Worm (Caenorhabditis elegans) whole organism, young adult: ENCODE data around the gene F47C12.6.

ENCODE experiments used
- B0035.1 ChIP-seq: sonication (generic microtip); optimal IDR thresholded peaks from 2 replicates; lab custom pipeline; 2016; ENCODE audit warnings: missing genetic modification characterization, mild to moderate bottlenecking, missing compliant biosample characterization, missing genotype, missing genetic modification reagents
- F33H1.4 ChIP-seq: fragments of 200-800 bp; sonication (Bioruptor generic); IDR thresholded peaks from 2 replicates; pipeline ENCODE4 v1.3.6; 2022; ENCODE audit warnings: missing genetic modification reagents, missing genetic modification characterization, missing compliant biosample characterization
- F55B11.4 ChIP-seq: sonication (generic microtip); optimal IDR thresholded peaks from 2 replicates; lab custom pipeline; 2016; ENCODE audit warnings: missing compliant biosample characterization, missing genetic modification characterization, borderline replicate concordance; ENCODE audit not compliant: insufficient read depth
- T26A5.8 ChIP-seq: sonication (generic microtip); optimal IDR thresholded peaks from 2 replicates; lab custom pipeline; 2016; ENCODE audit warnings: missing genetic modification characterization, missing compliant biosample characterization
- Y53G8AR.9 ChIP-seq: fragments of 200-800 bp; sonication (Bioruptor generic); conservative IDR thresholded peaks from 2 replicates; pipeline ENCODE4 v1.3.6; 2022; ENCODE audit warnings: missing genetic modification reagents, missing genetic modification characterization, missing compliant biosample characterization
- Y56A3A.18 ChIP-seq: fragments of 200-800 bp; sonication (Bioruptor generic); IDR thresholded peaks from 2 replicates; pipeline ENCODE4 v1.3.6; 2022; ENCODE audit warnings: missing genetic modification reagents, missing genetic modification characterization, missing compliant biosample characterization
- Y67H2A.10 ChIP-seq: fragments of 200-800 bp; sonication (Bioruptor generic); conservative IDR thresholded peaks from 2 replicates; pipeline ENCODE4 v1.3.6; 2022; ENCODE audit warnings: missing genetic modification reagents, missing genetic modification characterization, missing compliant biosample characterization
- atf-7 ChIP-seq: sonication (generic microtip); optimal IDR thresholded peaks from 2 replicates; lab custom pipeline; 2017; ENCODE audit warnings: mild to moderate bottlenecking, missing genetic modification characterization, missing compliant biosample characterization
- ceh-100 ChIP-seq: fragments of 200-800 bp; sonication (Bioruptor generic); IDR thresholded peaks from 2 replicates; pipeline ENCODE4 v1.3.6; 2022; ENCODE audit warnings: missing genetic modification reagents, missing genetic modification characterization, missing compliant biosample characterization
- ceh-27 ChIP-seq: fragments of 200-800 bp; sonication (Bioruptor generic); optimal IDR thresholded peaks from 2 replicates; lab custom pipeline; 2018; ENCODE audit warnings: mild to moderate bottlenecking, missing genetic modification characterization, moderate library complexity, missing compliant biosample characterization
- ceh-79 ChIP-seq: sonication (generic microtip); optimal IDR thresholded peaks from 2 replicates; lab custom pipeline; 2017; ENCODE audit warnings: mild to moderate bottlenecking, missing genetic modification characterization, missing compliant biosample characterization
- dox-1 ChIP-seq: fragments of 200-800 bp; sonication (Bioruptor generic); IDR thresholded peaks from 2 replicates; pipeline ENCODE4 v1.3.6; 2022; ENCODE audit warnings: missing genetic modification reagents, missing genetic modification characterization, missing compliant biosample characterization
- dpl-1 ChIP-seq: fragments of 150-350 bp; optimal IDR thresholded peaks from 2 replicates; lab custom pipeline; 2014; ENCODE audit warnings: missing biosample characterization, missing genetic modification reagents, missing genetic modification characterization
- egl-44 ChIP-seq: fragments of 200-800 bp; sonication (Bioruptor generic); IDR thresholded peaks from 2 replicates; pipeline ENCODE4 v1.3.6; 2022; ENCODE audit warnings: missing genetic modification reagents, missing genetic modification characterization, missing compliant biosample characterization
- egrh-3 ChIP-seq: fragments of 200-800 bp; sonication (Bioruptor generic); IDR thresholded peaks from 2 replicates; pipeline ENCODE4 v1.3.6; 2022; ENCODE audit warnings: missing genetic modification reagents, missing genetic modification characterization, missing compliant biosample characterization
- ets-4 ChIP-seq: fragments of 200-800 bp; sonication (Bioruptor generic); optimal IDR thresholded peaks from 2 replicates; lab custom pipeline; 2018; ENCODE audit warnings: mild to moderate bottlenecking, missing genetic modification characterization, missing compliant biosample characterization
- fkh-3 ChIP-seq: sonication (generic microtip); optimal IDR thresholded peaks from 2 replicates; lab custom pipeline; 2016; ENCODE audit warnings: mild to moderate bottlenecking, missing genetic modification characterization, missing compliant biosample characterization
- him-1 ChIP-seq: sonication (generic microtip); optimal IDR thresholded peaks from 2 replicates; lab custom pipeline; 2016; ENCODE audit warnings: missing genotype, missing genetic modification reagents, missing genetic modification characterization, missing compliant biosample characterization
- lag-1 ChIP-seq: fragments of 200-800 bp; sonication (Bioruptor generic); IDR thresholded peaks from 2 replicates; pipeline ENCODE4 v1.3.6; 2022; ENCODE audit warnings: missing genetic modification reagents, missing genetic modification characterization, missing compliant biosample characterization
- let-526 ChIP-seq: fragments of 200-800 bp; sonication (Bioruptor generic); IDR thresholded peaks from 2 replicates; pipeline ENCODE4 v1.3.6; 2022; ENCODE audit warnings: missing genetic modification reagents, missing genetic modification characterization, missing compliant biosample characterization
- lin-26 ChIP-seq: fragments of 200-800 bp; sonication (Bioruptor generic); IDR thresholded peaks from 2 replicates; pipeline ENCODE4 v1.3.6; 2022; ENCODE audit warnings: missing genetic modification reagents, missing genetic modification characterization, missing compliant biosample characterization
- lin-40 ChIP-seq: sonication (generic microtip); optimal IDR thresholded peaks from 2 replicates; lab custom pipeline; 2016; ENCODE audit warnings: missing genetic modification characterization, mild to moderate bottlenecking, missing compliant biosample characterization, missing genotype, missing genetic modification reagents
- mcd-1 ChIP-seq: fragments of 200-800 bp; sonication (Bioruptor generic); IDR thresholded peaks from 2 replicates; pipeline ENCODE4 v1.3.6; 2022; ENCODE audit warnings: missing genetic modification reagents, missing genetic modification characterization, missing compliant biosample characterization
- mes-4 ChIP-seq: sonication (generic microtip); optimal IDR thresholded peaks from 2 replicates; lab custom pipeline; 2016; ENCODE audit warnings: missing genotype, missing genetic modification characterization, missing compliant biosample characterization
- nhr-80 ChIP-seq: sonication (generic microtip); optimal IDR thresholded peaks from 2 replicates; lab custom pipeline; 2016; ENCODE audit warnings: missing genetic modification characterization, missing compliant biosample characterization
- rec-8 ChIP-seq, 2 experiments: sonication (generic microtip); optimal IDR thresholded peaks; 2 replicates each; lab custom pipeline; 2016; ENCODE audit warnings: mild to moderate bottlenecking in 2 of 2, missing genetic modification characterization in 2 of 2, missing genetic modification reagents in 2 of 2, missing genotype in 2 of 2, missing biosample characterization in 1 of 2, missing compliant biosample characterization in 1 of 2, moderate library complexity in 1 of 2
- sdz-38 ChIP-seq: sonication (generic microtip); optimal IDR thresholded peaks from 2 replicates; lab custom pipeline; 2016; ENCODE audit warnings: missing genotype, missing genetic modification characterization, missing compliant biosample characterization
- sea-2 ChIP-seq: fragments of 200-800 bp; sonication (Bioruptor generic); IDR thresholded peaks from 2 replicates; pipeline ENCODE4 v1.3.6; 2022; ENCODE audit warnings: missing genetic modification characterization, missing compliant biosample characterization
- snpc-3.4 ChIP-seq: sonication (generic microtip); optimal IDR thresholded peaks from 2 replicates; lab custom pipeline; 2017; ENCODE audit warnings: missing genetic modification characterization, mild to moderate bottlenecking, missing compliant biosample characterization, antibody characterized with exemption, moderate library complexity, missing genotype, missing genetic modification reagents
- snpc-4 ChIP-seq, 5 experiments: fragments of 150-350 bp in 1 of 5; sonication (generic microtip) in 4 of 5; optimal IDR thresholded peaks; 2 replicates each; lab custom pipeline; 2014 to 2018; ENCODE audit warnings: missing genetic modification characterization in 5 of 5, missing biosample characterization in 3 of 5, antibody characterized with exemption in 2 of 5, mild to moderate bottlenecking in 2 of 5, missing compliant biosample characterization in 2 of 5, missing genotype in 2 of 5, moderate library complexity in 2 of 5, missing genetic modification reagents in 1 of 5
- tbp1 ChIP-seq: fragments of 200-800 bp; sonication (Bioruptor generic); optimal IDR thresholded peaks from 2 replicates; lab custom pipeline; 2018; ENCODE audit warnings: mild to moderate bottlenecking, missing genetic modification characterization, missing compliant biosample characterization
- zfh-2 ChIP-seq: fragments of 200-800 bp; sonication (Bioruptor generic); conservative IDR thresholded peaks from 2 replicates; pipeline ENCODE4 v1.3.6; 2022; ENCODE audit warnings: missing genetic modification reagents, missing genetic modification characterization, missing compliant biosample characterization
- ztf-18 ChIP-seq: sonication (generic microtip); optimal IDR thresholded peaks from 2 replicates; lab custom pipeline; 2016; ENCODE audit warnings: missing genotype, mild to moderate bottlenecking, missing genetic modification characterization, missing compliant biosample characterization
- ztf-22 ChIP-seq: fragments of 200-800 bp; sonication (Bioruptor generic); optimal IDR thresholded peaks from 2 replicates; lab custom pipeline; 2018; ENCODE audit warnings: mild to moderate bottlenecking, missing genetic modification characterization, moderate library complexity, missing compliant biosample characterization
- ztf-3 ChIP-seq: fragments of 200-800 bp; sonication (Bioruptor generic); optimal IDR thresholded peaks from 2 replicates; lab custom pipeline; 2018; ENCODE audit warnings: mild to moderate bottlenecking, missing genetic modification characterization, missing compliant biosample characterization

F47C12.6 gene

DNA sequence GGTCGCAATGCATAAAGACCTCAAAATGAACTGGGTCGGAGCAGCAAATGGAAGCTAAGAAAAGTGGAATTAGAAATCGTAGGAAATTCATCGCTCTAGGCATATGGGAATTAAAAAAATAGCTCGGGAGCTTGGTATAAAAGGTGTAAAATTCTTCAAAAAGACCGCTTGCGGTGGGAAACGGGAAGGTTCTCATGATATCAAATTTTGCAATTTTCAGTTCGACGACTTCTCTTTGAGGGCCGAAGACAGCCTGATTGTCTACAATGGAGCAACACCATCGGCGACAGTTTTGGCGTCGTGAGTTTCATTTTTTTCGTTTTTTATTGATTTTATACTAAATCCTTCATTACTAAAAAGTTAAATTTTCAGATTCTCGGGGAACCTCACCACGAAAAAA, 5.3 kb upstream of the F47C12.6 start, which contains the start of gene F47C12.8:
TSS of gene F47C12.8 (minus strand) at position 101 of the 400 bp plus-strand sequence.
- TF ChIP-seq ceh-27 (GFP tag; lab: Kevin White, UChicago) (no peak), let-526 (no peak), T26A5.8 (tag; lab: Kevin White, UChicago) (no peak), atf-7 (tag; lab: Kevin White, UChicago) (no peak), lin-26 (GFP tag; lab: Robert Waterston, UW) (no peak), fkh-3 (tag; lab: Kevin White, UChicago) (no peak)

DNA sequence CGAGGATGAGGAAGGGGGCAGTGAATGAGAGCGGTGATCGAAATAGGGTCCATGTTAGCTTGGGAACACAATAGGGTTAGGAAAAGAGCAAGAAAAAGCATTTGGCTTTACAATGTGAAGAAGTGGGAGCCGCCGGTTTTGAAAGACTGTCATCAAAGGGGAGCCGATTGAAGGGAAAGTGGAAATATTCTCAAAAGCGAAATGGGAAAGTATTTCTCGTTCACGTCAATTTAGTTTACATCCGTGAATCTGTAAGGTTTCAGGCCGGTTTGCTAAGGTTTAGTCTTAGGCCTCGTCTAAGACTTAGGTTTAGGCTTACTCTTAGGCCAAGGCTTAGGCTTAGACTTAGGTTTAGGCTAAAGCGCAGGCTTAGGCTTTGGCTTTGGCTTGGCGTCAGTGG, 2.2 kb upstream of the F47C12.6 start, which contains the start of gene F47C12.7:
TSS of gene F47C12.7 (minus strand) at position 101 of the 400 bp plus-strand sequence.
- TF ChIP-seq lin-40, result no peak
- no peak for TF ChIP-seq F33H1.4 (GFP tag; lab: Robert Waterston, UW)
- no peak for TF ChIP-seq tbp1

DNA sequence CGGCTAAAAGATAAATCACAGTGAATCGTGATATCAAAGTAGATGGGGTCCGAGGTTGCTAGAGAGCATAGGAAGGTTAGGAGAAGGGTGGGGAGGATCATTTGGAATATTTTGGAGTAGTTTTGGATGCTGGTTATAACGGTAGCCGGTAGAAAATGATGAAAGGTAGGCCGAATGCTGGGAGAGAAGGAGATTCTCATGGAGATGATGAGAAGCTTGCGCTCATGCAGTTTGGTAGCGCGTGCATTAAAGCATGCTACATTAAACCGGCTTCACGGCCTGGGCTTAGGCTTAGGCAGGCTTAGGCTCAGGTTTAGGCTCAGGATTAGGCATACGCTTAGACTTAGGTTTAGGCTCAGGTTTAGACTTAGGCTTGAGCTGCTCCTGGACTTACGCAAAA, 1.1 kb upstream of the F47C12.6 start, which contains the start of gene F47C12.13:
TSS of gene F47C12.13 (minus strand) at position 101 of the 400 bp plus-strand sequence.
- TF ChIP-seq lag-1 (GFP tag; lab: Robert Waterston, UW) (0 out of 2 replicates have a peak, but pooled peaks have one; percentile 16), ceh-100 (GFP tag; lab: Robert Waterston, UW) (no peak)

DNA sequence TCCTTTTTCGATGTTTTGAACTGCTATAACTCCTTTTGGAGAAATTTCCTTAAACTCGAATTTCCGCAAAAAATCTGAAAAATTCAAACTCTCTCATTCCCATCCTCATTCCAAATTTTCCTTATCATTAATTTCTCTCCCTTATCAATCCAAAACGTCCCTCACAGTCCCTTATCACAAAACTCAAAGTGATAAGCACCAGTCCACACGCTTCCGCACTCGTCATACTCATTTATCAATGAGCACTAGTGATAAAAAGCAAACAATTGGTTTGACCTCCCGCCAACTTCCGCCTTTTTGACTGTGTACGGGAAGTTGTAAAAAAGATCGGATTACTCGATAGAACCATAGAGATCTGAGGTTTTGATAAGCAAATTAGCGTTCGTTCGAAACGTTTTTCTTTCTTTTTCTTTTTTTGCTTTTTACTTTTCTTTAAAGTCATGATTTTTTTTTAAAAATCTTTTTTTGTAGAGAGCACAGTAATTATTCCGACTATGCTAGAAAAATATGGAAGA, 4.5 kb downstream of the F47C12.6 start, which contains the start of gene clec-78:
TSS of gene clec-78 (plus strand) at position 465 of the 515 bp plus-strand sequence.
- TF ChIP-seq mes-4 (tag; lab: Kevin White, UChicago), result no peak
- peak; percentile 15 for TF ChIP-seq ztf-22 (GFP tag; lab: Kevin White, UChicago)
- peak; percentile 87 for TF ChIP-seq nhr-80 (tag; lab: Kevin White, UChicago)
- peak; percentile 67 for TF ChIP-seq atf-7 (tag; lab: Kevin White, UChicago)
- no peak for TF ChIP-seq rec-8 (tag; optimal IDR thresholded peaks at IDR 0.05; lab: Kevin White, UChicago)
- no peak for TF ChIP-seq zfh-2 (GFP tag; lab: Robert Waterston, UW)
- no peak for TF ChIP-seq ceh-79 (tag; lab: Kevin White, UChicago)
- TF ChIP-seq ets-4 (GFP tag; lab: Kevin White, UChicago), result peak; percentile 84
- TF ChIP-seq egrh-3 (GFP tag; lab: Robert Waterston, UW), result no peak
- TF ChIP-seq ztf-3 (GFP tag; lab: Kevin White, UChicago), result no peak
- 0 out of 2 replicates have a peak, but pooled peaks have one; percentile 22 for TF ChIP-seq egl-44 (GFP tag; lab: Robert Waterston, UW)
- TF ChIP-seq dox-1 (GFP tag; lab: Robert Waterston, UW), result peak; percentile 55

DNA sequence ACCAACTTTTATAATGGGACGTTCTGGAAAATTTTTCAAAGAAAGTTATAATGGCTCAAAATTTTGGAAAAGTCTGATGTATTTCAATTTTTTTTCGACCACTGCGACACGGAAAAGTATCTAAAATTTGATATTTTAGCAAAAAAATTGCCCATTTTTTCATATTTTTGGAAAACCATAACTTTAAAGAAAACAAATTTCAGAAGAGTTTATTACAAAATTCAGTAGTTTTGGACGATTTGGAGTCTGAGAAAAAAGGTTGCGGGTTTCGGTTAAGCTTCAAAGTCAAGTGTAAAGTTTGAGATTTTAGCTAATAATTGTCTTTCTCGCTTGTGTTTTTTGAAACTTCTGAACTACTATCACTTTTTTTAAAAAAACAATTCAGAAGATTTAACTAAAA, 5.1 kb downstream of the F47C12.6 start:
- TF ChIP-seq Y67H2A.10 (GFP tag; lab: Robert Waterston, UW) (no peak), mcd-1 (GFP tag; lab: Robert Waterston, UW) (no peak), ceh-27 (GFP tag; lab: Kevin White, UChicago) (no peak), dpl-1 (no peak), mes-4 (tag; lab: Kevin White, UChicago) (no peak), Y56A3A.18 (GFP tag; lab: Robert Waterston, UW) (no peak), sea-2 (GFP tag; lab: Robert Waterston, UW) (no peak), Y53G8AR.9 (GFP tag; lab: Robert Waterston, UW) (no peak), B0035.1 (tag; lab: Kevin White, UChicago) (no peak), sdz-38 (tag; lab: Kevin White, UChicago) (no peak), him-1 (no peak), snpc-3.4 (tag; lab: Kevin White, UChicago) (no peak), ztf-18 (no peak), snpc-4 (GFP tag; optimal IDR thresholded peaks at IDR 0.05; lab: Kevin White, UChicago) (no peak), snpc-4 (tag; optimal IDR thresholded peaks at IDR 0.05; lab: Kevin White, UChicago) (no peak), ztf-22 (GFP tag; lab: Kevin White, UChicago) (no peak), F55B11.4 (tag; lab: Kevin White, UChicago) (no peak)
